Fruit fly (Drosophila melanogaster) whole organism, wandering third instar larva: ENCODE results near the gene Ass.

Experiments used
- Abd-B ChIP-seq: fragments of >200 bp; optimal IDR thresholded peaks from 2 replicates; lab custom pipeline; 2017; ENCODE audit warnings: missing biosample characterization, missing genetic modification characterization
- Dfd ChIP-seq: fragments of >200 bp; optimal IDR thresholded peaks from 2 replicates; lab custom pipeline; 2017; ENCODE audit warnings: missing biosample characterization, missing genetic modification characterization
- Hr78 ChIP-seq: fragments of >200 bp; optimal IDR thresholded peaks from 2 replicates; lab custom pipeline; 2017; ENCODE audit warnings: missing biosample characterization, missing genetic modification characterization
- Hr83 ChIP-seq: fragments of 200-300 bp; sonication (Bioruptor generic); optimal IDR thresholded peaks from 2 replicates; lab custom pipeline; 2016; ENCODE audit warnings: missing biosample characterization, mild to moderate bottlenecking, missing genetic modification characterization, moderate library complexity; ENCODE audit not compliant: poor library complexity, severe bottlenecking
- Mio ChIP-seq: sonication (Bioruptor generic); optimal IDR thresholded peaks from 2 replicates; lab custom pipeline; 2016; ENCODE audit warnings: missing biosample characterization, missing genetic modification characterization
- OdsH ChIP-seq: fragments of 200-800 bp; sonication (Bioruptor generic); optimal IDR thresholded peaks from 2 replicates; lab custom pipeline; 2016; ENCODE audit warnings: missing biosample characterization, mild to moderate bottlenecking, missing genetic modification characterization
- Vsx2 ChIP-seq: fragments of 200-300, 225-300 bp; sonication (Bioruptor generic); optimal IDR thresholded peaks from 2 replicates; lab custom pipeline; 2018; ENCODE audit warnings: missing biosample characterization, missing genetic modification characterization; ENCODE audit not compliant: partially characterized antibody
- dsf ChIP-seq: sonication (Bioruptor generic); optimal IDR thresholded peaks from 2 replicates; lab custom pipeline; 2016; ENCODE audit warnings: missing biosample characterization, missing genetic modification characterization, borderline replicate concordance
- h ChIP-seq: fragments of 200-800 bp; sonication (Bioruptor generic); optimal IDR thresholded peaks from 3 replicates; lab custom pipeline; 2016; ENCODE audit warnings: missing biosample characterization, mild to moderate bottlenecking, missing genetic modification characterization
- pan ChIP-seq: fragments of >200 bp; optimal IDR thresholded peaks from 2 replicates; lab custom pipeline; 2017
- psq ChIP-seq: fragments of 200-800 bp; sonication (Bioruptor generic); optimal IDR thresholded peaks from 3 replicates; lab custom pipeline; 2017; ENCODE audit warnings: missing biosample characterization, mild to moderate bottlenecking, missing genetic modification characterization, moderate library complexity
- usp ChIP-seq: fragments of >200 bp; optimal IDR thresholded peaks from 2 replicates; lab custom pipeline; 2017; ENCODE audit warnings: missing biosample characterization, missing genetic modification characterization

DNA sequence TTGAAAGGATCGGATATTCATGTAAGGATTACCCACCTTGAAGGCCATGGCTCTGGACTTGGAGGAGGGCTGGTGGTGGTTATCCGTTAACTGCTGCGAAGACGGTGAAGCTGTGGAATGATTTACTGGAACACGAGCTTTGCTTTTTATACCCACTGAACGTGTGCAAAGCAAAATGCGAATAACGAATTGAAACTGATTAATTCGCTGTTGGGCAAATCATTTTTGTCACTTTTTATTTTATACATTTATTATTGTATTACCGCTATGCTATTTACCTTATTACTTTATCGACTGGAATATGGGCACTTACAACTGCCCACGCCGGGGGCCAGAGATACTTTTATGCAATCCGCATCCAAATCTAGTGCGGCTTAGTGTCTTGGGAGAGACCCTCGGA, 45.9 kb upstream of the Ass start, which contains the start of gene Ccp84Af:
- TF ChIP-seq OdsH (GFP tag; lab: Kevin White, UChicago): no peak
- TF ChIP-seq psq (GFP tag; lab: Kevin White, UChicago): no peak
- no peak for TF ChIP-seq dsf (GFP tag; lab: Kevin White, UChicago)
- TF ChIP-seq h (GFP tag; lab: Kevin White, UChicago): no peak
- no peak for TF ChIP-seq Dfd (GFP tag; lab: Kevin White, UChicago)
- TF ChIP-seq Vsx2 (GFP tag; lab: Kevin White, UChicago): no peak
- no peak for TF ChIP-seq Abd-B (GFP tag; lab: Kevin White, UChicago)
- TF ChIP-seq pan (lab: Kevin White, UChicago): no peak
- TF ChIP-seq Mio: no peak
- no peak for TF ChIP-seq Hr78 (GFP tag; lab: Kevin White, UChicago)
- TF ChIP-seq usp (GFP tag; lab: Kevin White, UChicago): no peak
- TF ChIP-seq Hr83 (GFP tag; lab: Kevin White, UChicago): no peak
